Worm (Caenorhabditis elegans) whole organism, L1 larva: ENCODE data around the gene srlf-4.

ENCODE experiments used
- C34B4.2 ChIP-seq: sonication (generic microtip); optimal IDR thresholded peaks from 2 replicates; lab custom pipeline; 2017; ENCODE audit warnings: mild to moderate bottlenecking, missing genetic modification characterization, missing compliant biosample characterization
- F16B12.6 ChIP-seq: fragments of 150-350 bp; optimal IDR thresholded peaks from 2 replicates; lab custom pipeline; 2014; ENCODE audit warnings: missing biosample characterization, missing genetic modification characterization
- Y116A8C.19 ChIP-seq: sonication (generic microtip); optimal IDR thresholded peaks from 2 replicates; lab custom pipeline; 2016; ENCODE audit warnings: missing compliant biosample characterization, missing genetic modification characterization, borderline replicate concordance
- aha-1 ChIP-seq: fragments of 150-350 bp; optimal IDR thresholded peaks from 2 replicates; lab custom pipeline; 2014; ENCODE audit warnings: missing biosample characterization, missing genetic modification characterization
- ceh-63 ChIP-seq: fragments of 200-800 bp; sonication (Bioruptor generic); optimal IDR thresholded peaks from 2 replicates; lab custom pipeline; 2018; ENCODE audit warnings: mild to moderate bottlenecking, missing genetic modification characterization, missing compliant biosample characterization
- ceh-88 ChIP-seq: fragments of 200-800 bp; sonication (Bioruptor generic); IDR thresholded peaks from 2 replicates; pipeline ENCODE4 v1.3.6; 2022; ENCODE audit warnings: missing genetic modification characterization, missing compliant biosample characterization
- dpl-1 ChIP-seq, 3 experiments: fragments of 150-350 bp in 2 of 3; sonication (generic microtip) in 1 of 3; optimal IDR thresholded peaks; 2 replicates each; lab custom pipeline; 2014 to 2017; ENCODE audit warnings: missing biosample characterization in 3 of 3, missing genetic modification characterization in 3 of 3, missing genetic modification reagents in 3 of 3
- efl-3 ChIP-seq: fragments of 200-800 bp; sonication (Bioruptor generic); optimal IDR thresholded peaks from 2 replicates; lab custom pipeline; 2018; ENCODE audit warnings: mild to moderate bottlenecking, missing genetic modification characterization, missing compliant biosample characterization
- elt-2 ChIP-seq: sonication (generic microtip); optimal IDR thresholded peaks from 2 replicates; lab custom pipeline; 2016; ENCODE audit warnings: missing genetic modification characterization, mild to moderate bottlenecking, inconsistent platforms, missing compliant biosample characterization, missing genetic modification reagents
- elt-3 ChIP-seq, 6 experiments: fragments of 150-350 bp in 1 of 6; sonication (generic microtip); optimal IDR thresholded peaks; 2 replicates each; lab custom pipeline; 2017 to 2018; ENCODE audit warnings: missing biosample characterization in 6 of 6, missing genetic modification characterization in 6 of 6, inconsistent platforms in 1 of 6
- fos-1 ChIP-seq: fragments of 150-350 bp; optimal IDR thresholded peaks from 2 replicates; lab custom pipeline; 2014; ENCODE audit warnings: missing biosample characterization, missing genetic modification characterization
- hlh-17 ChIP-seq: fragments of 200-800 bp; sonication (Bioruptor generic); optimal IDR thresholded peaks from 2 replicates; lab custom pipeline; 2018; ENCODE audit warnings: missing genetic modification characterization, mild to moderate bottlenecking, missing compliant biosample characterization, moderate library complexity, borderline replicate concordance
- hlh-4 ChIP-seq: sonication (generic microtip); optimal IDR thresholded peaks from 2 replicates; lab custom pipeline; 2016; ENCODE audit warnings: mild to moderate bottlenecking, missing genetic modification characterization, missing compliant biosample characterization
- hpl-2 ChIP-seq: fragments of 150-350 bp; optimal IDR thresholded peaks from 2 replicates; lab custom pipeline; 2014; ENCODE audit warnings: missing biosample characterization, missing genetic modification reagents, missing genetic modification characterization
- lin-14 ChIP-seq: fragments of 200-800 bp; sonication (Bioruptor generic); optimal IDR thresholded peaks from 2 replicates; lab custom pipeline; 2018; ENCODE audit warnings: mild to moderate bottlenecking, missing genetic modification characterization, moderate library complexity, missing compliant biosample characterization
- lin-35 ChIP-seq, 2 experiments: fragments of 150-350 bp; optimal IDR thresholded peaks; 2 replicates each; lab custom pipeline; 2014; ENCODE audit warnings: missing biosample characterization in 2 of 2, missing genetic modification characterization in 2 of 2, missing genetic modification reagents in 2 of 2
- lin-39 ChIP-seq: fragments of 150-350 bp; optimal IDR thresholded peaks from 2 replicates; lab custom pipeline; 2014; ENCODE audit warnings: missing biosample characterization, missing genetic modification reagents, missing genetic modification characterization
- mep-1 ChIP-seq: fragments of 150-350 bp; optimal IDR thresholded peaks from 2 replicates; lab custom pipeline; 2014; ENCODE audit warnings: missing biosample characterization, missing genetic modification characterization
- nhr-11 ChIP-seq: fragments of 150-350 bp; optimal IDR thresholded peaks from 2 replicates; lab custom pipeline; 2014; ENCODE audit warnings: missing biosample characterization, missing genetic modification characterization
- nhr-28 ChIP-seq: fragments of 150-350 bp; optimal IDR thresholded peaks from 2 replicates; lab custom pipeline; 2014; ENCODE audit warnings: missing biosample characterization, missing genetic modification characterization
- nhr-47 ChIP-seq: sonication (generic microtip); optimal IDR thresholded peaks from 2 replicates; lab custom pipeline; 2016; ENCODE audit warnings: mild to moderate bottlenecking, missing genetic modification characterization, moderate library complexity, missing compliant biosample characterization
- nhr-76 ChIP-seq: sonication (generic microtip); optimal IDR thresholded peaks from 2 replicates; lab custom pipeline; 2017; ENCODE audit warnings: missing biosample characterization, missing genetic modification characterization
- nhr-85 ChIP-seq: sonication (generic microtip); peaks from one replicate; lab custom pipeline; 2016; ENCODE audit warnings: missing genetic modification characterization, inconsistent platforms, missing compliant biosample characterization
- nhr-90 ChIP-seq: sonication (generic microtip); optimal IDR thresholded peaks from 2 replicates; lab custom pipeline; 2016; ENCODE audit warnings: mild to moderate bottlenecking, missing genetic modification characterization, missing compliant biosample characterization; ENCODE audit not compliant: poor library complexity
- pax-3 ChIP-seq: fragments of 200-800 bp; sonication (Bioruptor generic); optimal IDR thresholded peaks from 2 replicates; lab custom pipeline; 2018; ENCODE audit warnings: mild to moderate bottlenecking, missing genetic modification characterization, moderate library complexity, missing compliant biosample characterization
- snu-23 ChIP-seq: sonication (generic microtip); optimal IDR thresholded peaks from 2 replicates; lab custom pipeline; 2016; ENCODE audit warnings: missing genetic modification characterization, missing compliant biosample characterization
- sptf-1 ChIP-seq: fragments of 150-350 bp; optimal IDR thresholded peaks from 2 replicates; lab custom pipeline; 2014; ENCODE audit warnings: missing biosample characterization, missing genetic modification characterization
- swsn-7 ChIP-seq: sonication (generic microtip); optimal IDR thresholded peaks from 2 replicates; lab custom pipeline; 2016; ENCODE audit warnings: missing genetic modification characterization, missing compliant biosample characterization
- tbx-2 ChIP-seq: sonication (generic microtip); optimal IDR thresholded peaks from 2 replicates; lab custom pipeline; 2016; ENCODE audit warnings: missing genetic modification characterization, missing compliant biosample characterization
- unc-62 ChIP-seq: fragments of 150-350 bp; optimal IDR thresholded peaks from 2 replicates; lab custom pipeline; 2014; ENCODE audit warnings: missing biosample characterization, missing genetic modification reagents, missing genetic modification characterization
- unc-98 ChIP-seq: fragments of 200-800 bp; sonication (Bioruptor generic); IDR thresholded peaks from 2 replicates; pipeline ENCODE4 v1.3.6; 2022; ENCODE audit warnings: missing genetic modification characterization, missing compliant biosample characterization
- ztf-11 ChIP-seq, 2 experiments: sonication (generic microtip); optimal IDR thresholded peaks; 2 replicates each; lab custom pipeline; 2016 to 2017; ENCODE audit warnings: missing genetic modification characterization in 2 of 2, missing biosample characterization in 1 of 2, missing compliant biosample characterization in 1 of 2

Gene srlf-4

DNA sequence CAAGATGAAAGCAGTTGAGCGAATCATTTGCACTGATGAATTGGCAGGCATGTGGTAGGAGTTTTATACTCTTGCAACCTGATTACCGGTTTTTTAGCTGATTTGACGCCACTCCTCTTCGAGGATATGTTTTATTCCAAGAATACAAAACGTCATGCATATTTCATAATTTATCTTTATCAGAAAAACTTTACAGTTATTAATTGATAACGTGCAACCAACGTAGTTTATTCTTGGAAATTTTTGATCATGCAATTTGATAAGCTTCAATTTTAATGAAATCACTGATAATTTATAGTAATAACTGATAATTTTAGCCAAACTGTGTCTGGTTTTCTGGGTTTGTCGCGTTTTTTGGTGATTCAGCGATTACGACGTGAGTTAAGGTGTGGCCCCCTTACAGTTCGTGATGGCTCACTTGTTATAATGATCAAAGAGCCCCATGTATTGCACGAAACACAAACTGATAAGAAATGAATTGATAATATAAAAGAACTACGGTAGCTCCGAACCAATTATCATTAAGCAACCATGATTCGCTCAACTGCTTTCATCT lies 12.1 kb upstream of the srlf-4 start, which contains the start of the genes cld-1 and dod-21 (continued):
- TF ChIP-seq hpl-2 (GFP tag; lab: Kevin White, UChicago): no peak

DNA sequence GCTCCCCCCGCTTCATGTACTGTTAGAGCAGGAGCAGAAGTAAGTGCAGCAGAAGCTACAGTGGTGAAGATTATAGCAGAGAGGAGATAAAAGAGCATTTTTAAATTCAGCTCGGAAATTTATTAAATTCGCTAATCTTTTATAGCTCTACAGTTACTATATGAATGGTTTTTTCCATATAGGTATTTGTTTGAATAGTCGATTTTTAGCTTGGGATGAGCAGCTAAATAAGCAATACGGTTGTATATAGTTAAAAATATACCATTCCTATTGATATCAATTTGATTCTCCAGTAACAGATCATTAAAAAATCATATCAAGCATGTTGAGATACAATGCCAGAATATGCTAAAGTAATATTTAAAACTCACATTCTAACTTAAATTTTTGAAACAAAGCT lies 2.4 kb upstream of the srlf-4 start, which contains the start of gene srlf-5:
Gene srlf-5, minus strand, starts transcription at position 101 of the 400 bp plus-strand sequence.
- TF ChIP-seq efl-3 (GFP tag; lab: Kevin White, UChicago) (no peak), lin-14 (GFP tag; lab: Kevin White, UChicago) (no peak), hlh-4 (tag; lab: Kevin White, UChicago) (no peak), nhr-28 (tag; lab: Kevin White, UChicago) (no peak), ztf-11 (tag; optimal IDR thresholded peaks at IDR 0.05; lab: Kevin White, UChicago) (no peak), nhr-47 (tag; lab: Kevin White, UChicago) (no peak), Y116A8C.19 (tag; lab: Kevin White, UChicago) (no peak), unc-62 (no peak), nhr-85 (no peak), pax-3 (tag; lab: Kevin White, UChicago) (no peak), hlh-17 (no peak), nhr-11 (tag; lab: Kevin White, UChicago) (no peak)

DNA sequence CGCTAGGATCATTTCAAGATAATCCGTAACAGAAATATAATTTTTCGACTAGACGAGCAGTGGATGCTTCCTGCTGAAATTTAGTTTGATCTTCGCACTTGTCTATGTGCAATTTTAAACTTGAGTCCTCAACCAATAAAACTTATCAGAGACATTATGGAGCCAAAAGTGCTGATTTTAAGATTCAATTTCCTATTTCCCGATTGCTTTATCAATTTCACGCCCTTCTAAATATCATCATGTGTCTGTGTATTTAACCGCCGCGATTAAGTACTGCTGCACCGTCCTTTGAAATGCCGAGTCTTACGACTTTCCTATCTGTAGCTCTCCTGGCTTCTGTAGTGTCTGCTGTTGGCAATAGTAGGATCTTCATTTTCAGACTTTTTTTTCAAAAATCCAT lies 3.2 kb downstream of the srlf-4 start, which contains the start of gene C32H11.4:
Gene C32H11.4, plus strand, starts transcription at position 238 of the 400 bp plus-strand sequence.
- TF ChIP-seq aha-1 (tag; lab: Kevin White, UChicago) (no peak), elt-2 (tag; lab: Kevin White, UChicago) (peak; percentile 89), fos-1 (tag; lab: Kevin White, UChicago) (no peak)

DNA sequence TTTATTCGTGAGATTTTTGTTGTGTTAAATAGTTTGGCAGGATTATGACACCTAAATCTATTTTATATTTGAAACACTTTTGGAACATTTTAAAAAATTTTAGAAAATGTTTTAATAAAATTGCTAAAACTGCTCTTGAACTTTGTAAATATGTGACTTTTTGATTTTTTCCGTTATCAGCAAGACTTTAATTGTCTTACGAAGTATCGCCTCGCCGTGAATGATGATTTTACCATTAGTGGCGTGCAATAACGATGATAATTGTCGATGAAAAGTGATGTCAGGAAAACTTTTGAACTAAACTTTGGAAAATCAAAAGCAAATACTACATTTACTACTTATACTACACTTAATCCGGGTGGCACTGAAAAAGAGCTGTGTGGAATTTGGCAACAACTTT lies 3.7 kb downstream of the srlf-4 start:
- TF ChIP-seq ceh-88 (GFP tag; lab: Robert Waterston, UW): no peak
- no peak for TF ChIP-seq sptf-1 (tag; lab: Kevin White, UChicago)
- TF ChIP-seq hlh-17: no peak
- TF ChIP-seq hlh-4 (tag; lab: Kevin White, UChicago): no peak
- no peak for TF ChIP-seq unc-98 (GFP tag; lab: Robert Waterston, UW)
- TF ChIP-seq elt-3 (tag; optimal IDR thresholded peaks at IDR 0.05; lab: Kevin White, UChicago): no peak
- no peak for TF ChIP-seq nhr-90 (tag; lab: Kevin White, UChicago)
- no peak for TF ChIP-seq nhr-85
- no peak for TF ChIP-seq lin-39 (tag; lab: Kevin White, UChicago)
- TF ChIP-seq lin-35 (GFP tag; optimal IDR thresholded peaks at IDR 0.05; lab: Kevin White, UChicago): no peak
- no peak for TF ChIP-seq efl-3 (GFP tag; lab: Kevin White, UChicago)
- no peak for TF ChIP-seq mep-1

DNA sequence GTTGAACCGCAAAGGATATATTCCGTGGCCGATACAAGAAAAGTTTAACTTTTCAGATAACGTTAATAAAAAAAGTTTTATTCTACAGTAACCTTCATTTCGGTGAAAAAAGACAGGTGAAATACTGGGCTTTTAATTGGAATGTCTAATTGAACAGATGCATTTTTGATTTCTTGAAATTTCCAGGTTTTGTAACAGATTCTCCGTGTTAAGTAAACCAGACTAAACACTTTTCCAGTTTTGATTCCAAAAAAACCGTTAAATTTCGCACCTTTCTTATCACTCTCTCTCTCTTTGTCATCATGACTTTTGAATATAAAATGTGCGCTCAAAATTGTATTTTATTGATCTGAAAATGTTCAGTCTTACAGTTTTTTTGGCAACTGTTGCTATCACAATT lies 6.0 kb downstream of the srlf-4 start, which contains the start of gene C32H11.3:
Gene C32H11.3, plus strand, starts transcription at position 301 of the 400 bp plus-strand sequence.
- TF ChIP-seq dpl-1 (GFP tag; optimal IDR thresholded peaks at IDR 0.05; lab: Kevin White, UChicago) (no peak), F16B12.6 (tag; lab: Kevin White, UChicago) (no peak), snu-23 (GFP tag; lab: Kevin White, UChicago) (no peak), aha-1 (tag; lab: Kevin White, UChicago) (no peak), tbx-2 (tag; lab: Kevin White, UChicago) (no peak), hlh-4 (tag; lab: Kevin White, UChicago) (peak; percentile 46)

DNA sequence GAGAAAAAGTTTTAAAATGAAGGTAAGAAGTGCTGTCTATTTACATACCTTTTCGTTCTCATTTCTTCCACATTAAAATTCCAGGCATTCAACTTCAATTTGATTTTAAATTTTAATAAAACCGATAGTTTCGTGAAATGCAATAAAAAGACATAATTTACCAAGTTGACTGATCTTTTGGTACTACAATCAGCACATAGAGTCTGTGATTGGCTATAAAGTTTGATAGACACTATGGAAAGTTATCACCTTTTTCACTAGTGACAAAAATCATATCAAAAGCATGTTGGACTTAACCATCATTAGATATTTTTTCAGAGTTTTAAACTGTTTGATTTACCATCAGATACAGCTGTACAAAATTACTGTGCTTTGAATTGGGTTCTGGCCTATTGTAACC lies 8.8 kb downstream of the srlf-4 start, which contains the start of gene srz-15:
Gene srz-15, plus strand, starts transcription at position 301 of the 400 bp plus-strand sequence.
- TF ChIP-seq snu-23 (GFP tag; lab: Kevin White, UChicago) (no peak), elt-3 (tag; optimal IDR thresholded peaks at IDR 0.05; lab: Kevin White, UChicago) (no peak), nhr-76 (no peak), C34B4.2 (tag; lab: Kevin White, UChicago) (no peak), ceh-63 (GFP tag; lab: Kevin White, UChicago) (no peak), nhr-90 (tag; lab: Kevin White, UChicago) (no peak), lin-14 (GFP tag; lab: Kevin White, UChicago) (no peak), lin-39 (tag; lab: Kevin White, UChicago) (no peak), swsn-7 (tag; lab: Kevin White, UChicago) (no peak)
